Worm (Caenorhabditis elegans) whole organism, L4 larva: ENCODE data around the gene F19H8.2.

Experiments
- F49E8.2 ChIP-seq: sonication (generic microtip); optimal IDR thresholded peaks from 2 replicates; lab custom pipeline; 2016; ENCODE audit warnings: missing compliant biosample characterization, mild to moderate bottlenecking, missing genetic modification characterization, borderline replicate concordance
- T20F7.1 ChIP-seq: fragments of 200-800 bp; sonication (Bioruptor generic); optimal IDR thresholded peaks from 2 replicates; lab custom pipeline; 2018; ENCODE audit warnings: mild to moderate bottlenecking, missing genetic modification characterization, missing compliant biosample characterization
- T26A8.4 ChIP-seq: fragments of 200-800 bp; sonication (Bioruptor generic); IDR thresholded peaks from 2 replicates; pipeline ENCODE4 v1.3.6; 2022; ENCODE audit warnings: missing genetic modification characterization, missing compliant biosample characterization
- Y48G9A.11 ChIP-seq: fragments of 200-800 bp; sonication (Bioruptor generic); IDR thresholded peaks from 2 replicates; pipeline ENCODE4 v1.3.6; 2022; ENCODE audit warnings: missing genetic modification reagents, missing genetic modification characterization, missing compliant biosample characterization
- aha-1 ChIP-seq: fragments of 150-350 bp; peaks from one replicate; lab custom pipeline; 2014; ENCODE audit warnings: missing biosample characterization, missing genetic modification characterization
- ceh-32 ChIP-seq: sonication (generic microtip); optimal IDR thresholded peaks from 2 replicates; lab custom pipeline; 2016; ENCODE audit warnings: mild to moderate bottlenecking, missing genetic modification characterization, missing compliant biosample characterization; ENCODE audit not compliant: poor library complexity
- ceh-44 ChIP-seq: fragments of 200-800 bp; sonication (Bioruptor generic); IDR thresholded peaks from 2 replicates; pipeline ENCODE4 v1.3.6; 2022; ENCODE audit warnings: missing genetic modification reagents, missing genetic modification characterization, missing compliant biosample characterization
- ceh-82 ChIP-seq: sonication (generic microtip); optimal IDR thresholded peaks from 2 replicates; lab custom pipeline; 2017; ENCODE audit warnings: missing biosample characterization, missing genetic modification characterization
- ces-1 ChIP-seq: fragments of 150-350 bp; sonication (generic microtip); optimal IDR thresholded peaks from 4 replicates; lab custom pipeline; 2014; ENCODE audit warnings: missing biosample characterization, missing genetic modification reagents, missing genetic modification characterization
- ctbp-1 ChIP-seq: fragments of 200-800 bp; sonication (Bioruptor generic); IDR thresholded peaks from 2 replicates; pipeline ENCODE4 v1.3.6; 2022; ENCODE audit warnings: missing genetic modification reagents, missing genetic modification characterization, missing compliant biosample characterization
- daf-16 ChIP-seq, 3 experiments: sonication (generic microtip); optimal IDR thresholded peaks; 2 replicates each; lab custom pipeline; 2016 to 2017; ENCODE audit warnings: missing genetic modification characterization in 3 of 3, missing genetic modification reagents in 3 of 3, mild to moderate bottlenecking in 2 of 3, missing compliant biosample characterization in 2 of 3, missing biosample characterization in 1 of 3, moderate library complexity in 1 of 3
- daf-8 ChIP-seq: fragments of 200-800 bp; sonication (Bioruptor generic); IDR thresholded peaks from 2 replicates; pipeline ENCODE4 v1.3.6; 2022; ENCODE audit warnings: missing genetic modification characterization, missing compliant biosample characterization
- dmd-6 ChIP-seq: fragments of 200-800 bp; sonication (Bioruptor generic); IDR thresholded peaks from 2 replicates; pipeline ENCODE4 v1.3.6; 2022; ENCODE audit warnings: missing genetic modification reagents, missing genetic modification characterization, missing compliant biosample characterization
- dpl-1 ChIP-seq: fragments of 150-350 bp; optimal IDR thresholded peaks from 2 replicates; lab custom pipeline; 2014; ENCODE audit warnings: missing biosample characterization, missing genetic modification reagents, missing genetic modification characterization
- duxl-1 ChIP-seq: sonication (generic microtip); optimal IDR thresholded peaks from 2 replicates; lab custom pipeline; 2016; ENCODE audit warnings: mild to moderate bottlenecking, missing genetic modification characterization, moderate library complexity, missing compliant biosample characterization; ENCODE audit not compliant: poor library complexity
- dve-1 ChIP-seq: sonication (generic microtip); optimal IDR thresholded peaks from 2 replicates; lab custom pipeline; 2017; ENCODE audit warnings: antibody characterized with exemption, mild to moderate bottlenecking, missing genetic modification characterization, missing compliant biosample characterization; ENCODE audit not compliant: insufficient read depth
- egl-27 ChIP-seq: sonication (generic microtip); optimal IDR thresholded peaks from 3 replicates; lab custom pipeline; 2017; ENCODE audit warnings: missing biosample characterization, missing genetic modification reagents, missing genetic modification characterization
- egl-43 ChIP-seq: fragments of 200-800 bp; sonication (Bioruptor generic); IDR thresholded peaks from 2 replicates; pipeline ENCODE4 v1.3.6; 2022; ENCODE audit warnings: missing genetic modification reagents, missing genetic modification characterization, missing compliant biosample characterization
- gei-8 ChIP-seq: fragments of 200-800 bp; sonication (Bioruptor generic); optimal IDR thresholded peaks from 2 replicates; lab custom pipeline; 2018; ENCODE audit warnings: mild to moderate bottlenecking, missing genetic modification characterization, missing compliant biosample characterization
- lim-7 ChIP-seq: fragments of 200-800 bp; sonication (Bioruptor generic); IDR thresholded peaks from 2 replicates; pipeline ENCODE4 v1.3.6; 2022; ENCODE audit warnings: missing genetic modification characterization, missing compliant biosample characterization
- lin-38 ChIP-seq: fragments of 200-800 bp; sonication (Bioruptor generic); IDR thresholded peaks from 2 replicates; pipeline ENCODE4 v1.3.6; 2022; ENCODE audit warnings: missing genetic modification reagents, missing genetic modification characterization, missing compliant biosample characterization
- lsy-2 ChIP-seq, 2 experiments: fragments of 150-350 bp in 1 of 2; sonication (generic microtip) in 1 of 2; optimal IDR thresholded peaks; 2 replicates each; lab custom pipeline; 2014 to 2017; ENCODE audit warnings: missing biosample characterization in 2 of 2, missing genetic modification characterization in 2 of 2
- madf-5 ChIP-seq, 2 experiments: fragments of 200-800 bp; sonication (Bioruptor generic); IDR thresholded peaks; 2 replicates each; pipeline ENCODE4 v1.3.6; 2022; ENCODE audit warnings: missing compliant biosample characterization in 2 of 2, missing genetic modification characterization in 2 of 2
- mdl-1 ChIP-seq, 2 experiments: fragments of 150-350 bp in 1 of 2; sonication (generic microtip) in 1 of 2; optimal IDR thresholded peaks; 2 replicates each; lab custom pipeline; 2014 to 2017; ENCODE audit warnings: missing biosample characterization in 2 of 2, missing genetic modification characterization in 2 of 2
- mes-2 ChIP-seq: sonication (generic microtip); optimal IDR thresholded peaks from 2 replicates; lab custom pipeline; 2016; ENCODE audit warnings: missing genotype, mild to moderate bottlenecking, missing genetic modification characterization, missing compliant biosample characterization; ENCODE audit not compliant: poor library complexity, severe bottlenecking
- nhr-11 ChIP-seq: fragments of 150-350 bp; optimal IDR thresholded peaks from 2 replicates; lab custom pipeline; 2014; ENCODE audit warnings: missing biosample characterization, missing genetic modification characterization
- nhr-111 ChIP-seq: fragments of 200-800 bp; sonication (Bioruptor generic); optimal IDR thresholded peaks from 2 replicates; lab custom pipeline; 2018; ENCODE audit warnings: mild to moderate bottlenecking, missing genetic modification characterization, missing compliant biosample characterization
- nhr-237 ChIP-seq: sonication (generic microtip); optimal IDR thresholded peaks from 2 replicates; lab custom pipeline; 2017; ENCODE audit warnings: missing biosample characterization, missing genetic modification characterization
- nhr-48 ChIP-seq: sonication (generic microtip); optimal IDR thresholded peaks from 2 replicates; lab custom pipeline; 2016; ENCODE audit warnings: mild to moderate bottlenecking, missing genetic modification characterization, missing compliant biosample characterization
- nhr-77 ChIP-seq: fragments of 150-350 bp; optimal IDR thresholded peaks from 2 replicates; lab custom pipeline; 2014; ENCODE audit warnings: missing biosample characterization, missing genetic modification characterization
- pqm-1 ChIP-seq: sonication (generic microtip); optimal IDR thresholded peaks from 2 replicates; lab custom pipeline; 2017; ENCODE audit warnings: missing biosample characterization, missing genetic modification characterization
- saeg-2 ChIP-seq: fragments of 200-800 bp; sonication (Bioruptor generic); IDR thresholded peaks from 2 replicates; pipeline ENCODE4 v1.3.6; 2022; ENCODE audit warnings: missing genetic modification reagents, missing genetic modification characterization, missing compliant biosample characterization
- skn-1 ChIP-seq: fragments of 150-350 bp; optimal IDR thresholded peaks from 2 replicates; lab custom pipeline; 2014; ENCODE audit warnings: missing biosample characterization, missing genetic modification characterization
- snpc-4 ChIP-seq: fragments of 150-350 bp; optimal IDR thresholded peaks from 2 replicates; lab custom pipeline; 2014; ENCODE audit warnings: missing biosample characterization, missing genetic modification characterization
- tag-97 ChIP-seq: fragments of 200-800 bp; sonication (Bioruptor generic); IDR thresholded peaks from 2 replicates; pipeline ENCODE4 v1.3.6; 2022; ENCODE audit warnings: missing genetic modification characterization, missing compliant biosample characterization
- tra-1 ChIP-seq: fragments of 200-800 bp; sonication (Bioruptor generic); IDR thresholded peaks from 2 replicates; pipeline ENCODE4 v1.3.6; 2022; ENCODE audit warnings: missing genetic modification reagents, missing genetic modification characterization, missing compliant biosample characterization
- unc-130 ChIP-seq: sonication (generic microtip); optimal IDR thresholded peaks from 2 replicates; lab custom pipeline; 2016; ENCODE audit warnings: missing genetic modification reagents, missing genetic modification characterization, missing compliant biosample characterization
- unc-39 ChIP-seq: sonication (generic microtip); optimal IDR thresholded peaks from 2 replicates; lab custom pipeline; 2017; ENCODE audit warnings: missing biosample characterization, missing genetic modification characterization
- zag-1 ChIP-seq: fragments of 150-350 bp; optimal IDR thresholded peaks from 2 replicates; lab custom pipeline; 2014; ENCODE audit warnings: missing biosample characterization, missing genetic modification characterization
- zfp-2 ChIP-seq: sonication (generic microtip); optimal IDR thresholded peaks from 2 replicates; lab custom pipeline; 2016; ENCODE audit warnings: mild to moderate bottlenecking, missing genetic modification characterization, missing compliant biosample characterization
- ztf-7 ChIP-seq: fragments of 150-350 bp; optimal IDR thresholded peaks from 2 replicates; lab custom pipeline; 2014; ENCODE audit warnings: missing biosample characterization, missing genetic modification characterization

Gene F19H8.2

DNA sequence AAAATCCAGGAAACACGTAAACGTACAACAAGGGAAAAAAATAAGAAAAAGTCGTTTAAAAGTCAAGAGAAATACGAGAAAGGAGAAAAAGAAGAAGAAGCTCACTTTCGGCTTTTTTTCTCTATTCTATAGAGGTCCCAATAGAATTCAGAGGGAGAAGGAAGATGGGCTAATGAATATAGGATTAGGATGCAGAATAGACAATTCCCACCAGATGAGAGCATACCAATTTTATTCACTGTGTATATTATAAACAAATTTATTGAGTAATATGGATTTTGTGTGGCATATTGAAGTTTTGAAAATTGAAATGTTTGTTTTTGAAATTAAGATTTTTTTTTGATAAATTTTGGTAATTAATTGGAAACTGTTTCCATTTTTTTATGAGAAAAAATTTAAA lies 38.8 kb upstream of the F19H8.2 start:
- TF ChIP-seq tra-1 (GFP tag; lab: Robert Waterston, UW) (no peak), lsy-2 (tag; optimal IDR thresholded peaks at IDR 0.05; lab: Kevin White, UChicago) (no peak)

DNA sequence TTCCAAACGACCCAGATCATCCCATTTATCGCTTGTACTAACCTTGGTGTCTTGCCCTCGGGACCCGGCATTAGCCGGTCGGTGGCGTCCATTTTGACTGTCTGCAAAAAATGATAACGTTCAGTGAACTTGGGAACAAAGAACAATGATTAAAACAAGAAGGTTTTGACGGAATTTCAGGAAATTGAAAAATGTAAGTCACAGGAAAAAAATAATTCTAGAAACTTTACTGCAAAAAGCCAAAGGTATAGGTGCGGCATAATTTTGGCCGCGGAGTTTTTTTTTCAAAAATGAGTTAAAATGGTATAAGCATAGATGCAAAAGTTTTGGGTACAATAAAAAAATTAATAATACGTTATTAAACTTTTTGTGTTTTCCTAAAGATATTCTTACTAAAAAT lies 38.3 kb upstream of the F19H8.2 start, which contains the start of gene atgp-2:
atgp-2 (minus strand) TSS at position 101 of the 400 bp plus-strand sequence.
- TF ChIP-seq ztf-7 (tag; lab: Kevin White, UChicago): no peak

DNA sequence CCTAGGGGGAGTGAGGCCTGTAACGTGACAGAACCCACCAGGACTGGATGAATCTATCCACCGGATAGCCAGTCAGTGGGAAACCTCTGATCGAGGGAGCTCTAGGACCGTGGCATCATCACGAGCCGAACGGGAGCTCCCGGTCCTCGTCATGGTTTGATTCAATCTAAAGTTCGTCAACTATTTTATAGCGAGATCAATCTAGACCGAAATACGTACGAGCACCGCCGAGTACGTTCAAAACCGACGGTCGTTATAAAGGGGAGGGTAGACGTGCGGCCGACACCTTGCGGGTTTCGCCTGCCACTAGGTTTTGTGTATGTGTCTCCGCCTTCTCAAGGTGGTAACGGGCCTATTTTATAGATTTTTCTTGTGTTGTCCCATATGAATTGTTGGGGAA lies 35.7 kb upstream of the F19H8.2 start:
- TF ChIP-seq snpc-4 (tag; lab: Kevin White, UChicago) (peak; percentile 18), lin-38 (peak; percentile 32; the same call in 1 of the 2 replicates), lim-7 (0 out of 2 replicates have a peak, but pooled peaks have one; percentile 26)
- TF ChIP-seq, all 104 proteins: peak for 3; not testable (repeated sequence) for 101

DNA sequence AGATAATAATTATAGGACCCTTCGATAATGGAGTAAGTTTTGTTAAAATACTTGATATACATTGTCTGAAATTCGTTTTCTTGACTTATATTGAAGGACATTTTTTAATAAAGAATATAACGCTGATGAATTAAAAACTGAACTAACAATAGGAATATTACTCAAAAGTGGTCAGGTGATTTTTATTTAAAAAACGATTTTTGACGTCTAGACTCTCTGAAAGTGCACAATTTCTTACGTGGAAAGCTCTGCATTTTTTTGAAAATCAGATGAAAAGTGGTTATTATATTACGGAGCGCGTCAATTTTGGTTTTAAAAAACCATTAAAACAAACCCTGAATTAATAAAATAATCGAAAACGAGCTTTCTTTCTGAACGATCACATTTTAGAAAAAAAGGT lies 31.1 kb upstream of the F19H8.2 start, which contains the start of gene sre-13:
sre-13 (minus strand) TSS at position 101 of the 400 bp plus-strand sequence.
- TF ChIP-seq nhr-237 (no peak), skn-1 (no peak), daf-8 (GFP tag; lab: Robert Waterston, UW) (no peak), egl-27 (tag; lab: Kevin White, UChicago) (no peak), nhr-111 (GFP tag; lab: Kevin White, UChicago) (no peak)

DNA sequence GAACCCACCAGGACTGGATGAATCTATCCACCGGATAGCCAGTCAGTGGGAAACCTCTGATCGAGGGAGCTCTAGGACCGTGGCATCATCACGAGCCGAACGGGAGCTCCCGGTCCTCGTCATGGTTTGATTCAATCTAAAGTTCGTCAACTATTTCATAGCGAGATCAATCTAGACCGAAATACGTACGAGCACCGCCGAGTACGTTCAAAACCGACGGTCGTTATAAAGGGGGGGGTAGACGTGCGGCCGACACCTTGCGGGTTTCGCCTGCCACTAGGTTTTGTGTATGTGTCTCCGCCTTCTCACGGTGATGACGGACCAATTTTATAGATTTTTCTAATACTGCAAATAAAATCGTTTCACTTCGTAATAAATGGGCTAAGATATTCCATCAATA lies 30.2 kb upstream of the F19H8.2 start:
- TF ChIP-seq ceh-44 (GFP tag; lab: Robert Waterston, UW) (0 out of 2 replicates have a peak, but pooled peaks have one; percentile 2), lin-38 (peak; percentile 53), T26A8.4 (GFP tag; lab: Robert Waterston, UW) (peak; percentile 32; the same call in 1 of the 2 replicates), Y48G9A.11 (GFP tag; lab: Robert Waterston, UW) (peak; percentile 53; the same call in 1 of the 2 replicates), ctbp-1 (GFP tag; lab: Robert Waterston, UW) (peak; percentile 33; the same call in 1 of the 2 replicates), egl-43 (0 out of 2 replicates have a peak, but pooled peaks have one; percentile 48)

DNA sequence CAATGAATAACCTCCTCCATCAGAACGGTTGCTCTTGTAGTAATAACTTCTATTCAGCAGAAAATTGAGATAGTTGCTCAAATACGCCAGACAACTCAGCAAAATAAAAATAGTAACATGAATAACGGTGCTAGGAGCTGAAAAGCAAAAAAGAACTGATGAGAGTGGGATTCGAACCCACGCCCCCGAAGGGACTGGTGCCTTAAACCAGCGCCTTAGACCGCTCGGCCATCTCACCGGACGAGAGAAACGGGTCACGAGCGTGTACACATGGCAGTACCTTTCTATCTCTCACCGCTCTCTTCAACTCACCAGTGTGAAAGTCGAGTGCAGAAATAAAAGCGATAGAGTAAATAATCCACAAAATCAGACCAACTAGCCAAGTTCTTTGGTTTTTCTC lies 29.5 kb upstream of the F19H8.2 start:
- TF ChIP-seq mdl-1 (tag; optimal IDR thresholded peaks at IDR 0.05; lab: Kevin White, UChicago) (no peak), unc-39 (tag; lab: Kevin White, UChicago) (no peak), F49E8.2 (tag; lab: Kevin White, UChicago) (no peak), madf-5 (GFP tag; IDR thresholded peaks at IDR 0.05; lab: Robert Waterston, UW) (peak; percentile 43 to 55; a peak in 1 of 4 replicates), T26A8.4 (GFP tag; lab: Robert Waterston, UW) (peak; percentile 59), zfp-2 (no peak), ceh-32 (no peak), dmd-6 (GFP tag; lab: Robert Waterston, UW) (peak; percentile 53), unc-130 (no peak), pqm-1 (no peak), duxl-1 (tag; lab: Kevin White, UChicago) (peak; percentile 28), aha-1 (tag; lab: Kevin White, UChicago) (no peak), snpc-4 (tag; lab: Kevin White, UChicago) (peak; percentile 71), ces-1 (GFP tag; lab: Kevin White, UChicago) (no peak), daf-16 (GFP tag; optimal IDR thresholded peaks at IDR 0.05; lab: Kevin White, UChicago) (no peak), daf-16 (tag; optimal IDR thresholded peaks at IDR 0.05; lab: Kevin White, UChicago) (no peak), ceh-82 (tag; lab: Kevin White, UChicago) (no peak), tra-1 (GFP tag; lab: Robert Waterston, UW) (no peak), dpl-1 (GFP tag; lab: Kevin White, UChicago) (no peak), nhr-11 (tag; lab: Kevin White, UChicago) (peak; percentile 5), T20F7.1 (no peak), gei-8 (GFP tag; lab: Kevin White, UChicago) (no peak), nhr-48 (tag; lab: Kevin White, UChicago) (no peak), skn-1 (no peak), saeg-2 (no peak), dve-1 (tag; lab: Kevin White, UChicago) (no peak), mes-2 (tag; lab: Kevin White, UChicago) (peak; percentile 76), nhr-77 (no peak), zag-1 (tag; lab: Kevin White, UChicago) (no peak), tag-97 (GFP tag; lab: Robert Waterston, UW) (no peak)
